Fruit fly (Drosophila melanogaster) whole organism: ENCODE measurements around the gene CG31793.

Experiments used
- CG8478 ChIP-seq: fragments of >200 bp; optimal IDR thresholded peaks from 2 replicates; lab custom pipeline; 2018; ENCODE audit warnings: inconsistent platforms
- Dll ChIP-seq: fragments of >200 bp; optimal IDR thresholded peaks from 2 replicates; lab custom pipeline; 2017
- EcR ChIP-seq, 2 experiments: fragments of >200 bp; optimal IDR thresholded peaks; 2 replicates each; lab custom pipeline; 2017; ENCODE audit warnings: missing biosample characterization in 2 of 2, missing genetic modification characterization in 2 of 2, missing genetic modification reagents in 2 of 2
- pan ChIP-seq: fragments of >200 bp; optimal IDR thresholded peaks from 2 replicates; lab custom pipeline; 2017
- psq ChIP-seq: fragments of >200 bp; optimal IDR thresholded peaks from 2 replicates; lab custom pipeline; 2017
- usp ChIP-seq: fragments of >200 bp; optimal IDR thresholded peaks from 2 replicates; lab custom pipeline; 2017; ENCODE audit warnings: missing biosample characterization, missing genetic modification characterization, mixed read lengths

CG31793 gene

DNA sequence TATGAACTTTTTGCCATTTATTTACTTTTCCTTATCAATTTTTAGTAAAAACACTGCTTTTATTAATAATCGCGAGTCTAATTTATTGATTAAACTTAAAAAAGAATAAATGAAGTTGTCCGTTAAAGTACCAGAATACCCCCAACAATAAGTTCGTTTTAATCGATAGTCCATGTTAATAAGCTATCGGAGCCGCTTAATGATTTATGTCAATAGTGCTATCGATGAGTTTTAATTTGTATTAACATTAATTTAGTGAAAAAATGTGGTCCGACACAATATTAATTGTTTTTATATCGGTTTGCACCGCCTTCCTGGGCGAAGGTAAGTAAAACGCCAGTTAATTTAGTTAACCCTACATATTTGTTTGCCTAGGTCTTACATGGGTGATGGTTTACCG, 45.7 kb downstream of the CG31793 start, which contains the start of gene CG10470:
Gene CG10470 (plus strand): TSS at position 165 of the 400 bp plus-strand sequence.
- TF ChIP-seq Dll (lab: Kevin White, UChicago) (no peak), CG8478 (lab: Kevin White, UChicago) (no peak)

DNA sequence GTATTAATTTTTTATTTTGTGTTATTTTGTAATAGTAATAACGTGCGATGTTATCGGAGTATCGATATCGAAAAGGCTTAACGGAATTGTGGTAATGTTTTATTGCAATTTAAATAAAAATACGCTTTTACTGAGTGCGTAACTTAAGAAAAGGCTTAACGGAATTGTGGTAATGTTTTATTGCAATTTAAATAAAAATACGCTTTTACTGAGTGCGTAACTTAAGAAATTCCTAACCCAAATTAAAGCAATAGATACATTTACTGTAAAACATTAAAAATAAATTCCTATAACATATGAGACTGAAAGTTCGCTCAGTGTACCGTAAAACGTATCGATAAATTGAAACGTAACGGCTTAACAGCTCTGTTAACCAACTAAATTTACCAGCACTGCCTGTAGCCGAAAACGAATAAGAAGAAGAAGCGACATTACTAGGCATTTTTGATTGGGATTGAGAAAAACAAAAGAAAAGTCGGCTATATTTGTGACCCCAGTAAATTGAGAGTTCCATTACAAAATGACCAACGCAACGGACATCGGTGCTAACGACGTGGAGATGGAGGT, 48.5 kb downstream of the CG31793 start, which contains the start of gene Rpn3:
Gene Rpn3 (plus strand): TSS at position 257 of the 567 bp plus-strand sequence.
- TF ChIP-seq EcR (GFP tag; optimal IDR thresholded peaks at IDR 0.05; lab: Kevin White, UChicago) (no peak), CG8478 (lab: Kevin White, UChicago) (no peak), usp (GFP tag; lab: Kevin White, UChicago) (no peak), pan (lab: Kevin White, UChicago) (no peak), psq (lab: Kevin White, UChicago) (no peak)

DNA sequence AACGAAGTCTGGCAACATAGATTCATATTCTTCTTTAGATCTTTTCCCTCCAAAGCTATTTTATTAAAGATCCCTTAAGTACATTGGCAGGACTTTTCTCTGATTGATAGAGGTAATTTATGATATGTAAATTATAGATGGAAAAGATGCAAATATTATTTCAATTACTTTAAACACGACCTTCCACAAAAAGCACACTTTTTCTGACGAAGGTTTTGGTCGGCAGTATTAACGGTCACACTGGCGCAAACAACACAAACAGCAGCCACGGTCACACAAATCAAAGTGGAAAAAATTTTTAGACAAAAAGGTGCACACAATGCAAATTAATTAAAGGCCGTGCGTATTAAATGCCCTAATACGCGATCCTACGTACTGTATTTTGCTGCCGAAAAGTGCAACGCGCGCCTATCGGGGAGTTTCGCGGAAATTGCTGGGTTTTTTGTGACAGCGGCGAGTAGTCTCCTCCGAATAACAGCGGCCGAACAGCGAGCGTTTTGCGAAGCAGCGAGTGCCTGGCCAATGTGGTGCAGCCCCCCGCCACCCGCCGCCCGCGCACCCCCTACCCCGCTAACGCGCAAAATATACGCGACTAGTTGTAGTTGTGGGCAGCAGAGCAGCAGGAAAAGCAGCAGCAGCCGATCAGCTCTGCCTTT, 50.8 kb downstream of the CG31793 start, which contains the start of gene CG10492:
Gene CG10492 (plus strand): TSS at position 219 of the 656 bp plus-strand sequence.
- TF ChIP-seq psq (lab: Kevin White, UChicago) = no peak
- TF ChIP-seq Dll (lab: Kevin White, UChicago) = no peak
- TF ChIP-seq CG8478 (lab: Kevin White, UChicago) = no peak
- TF ChIP-seq pan (lab: Kevin White, UChicago) = no peak
- no peak for TF ChIP-seq EcR (GFP tag; optimal IDR thresholded peaks at IDR 0.05; lab: Kevin White, UChicago)
- no peak for TF ChIP-seq usp (GFP tag; lab: Kevin White, UChicago)

DNA sequence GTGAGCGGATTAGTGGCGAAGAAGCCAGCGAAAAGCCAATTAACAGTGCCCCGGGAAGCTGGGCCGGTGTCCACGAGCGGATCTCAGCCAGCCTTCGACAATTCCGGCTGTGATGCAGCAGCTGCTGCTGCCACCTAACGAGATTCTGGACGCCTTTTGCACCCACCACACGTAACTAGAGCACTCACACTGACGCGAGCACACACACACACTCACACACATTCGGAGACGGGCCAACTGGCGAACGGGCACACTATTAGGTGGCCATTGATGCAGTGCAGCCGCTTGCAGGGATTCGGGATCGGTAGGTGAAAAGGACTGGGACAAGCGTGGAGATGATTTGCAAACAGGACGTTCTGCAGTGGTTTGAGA, 51.3 kb downstream of the CG31793 start:
- TF ChIP-seq usp (GFP tag; lab: Kevin White, UChicago) = no peak
- TF ChIP-seq psq (lab: Kevin White, UChicago) = no peak
- TF ChIP-seq Dll (lab: Kevin White, UChicago) = no peak
- TF ChIP-seq pan (lab: Kevin White, UChicago) = no peak
- TF ChIP-seq EcR (GFP tag; optimal IDR thresholded peaks at IDR 0.05; lab: Kevin White, UChicago) = no peak

DNA sequence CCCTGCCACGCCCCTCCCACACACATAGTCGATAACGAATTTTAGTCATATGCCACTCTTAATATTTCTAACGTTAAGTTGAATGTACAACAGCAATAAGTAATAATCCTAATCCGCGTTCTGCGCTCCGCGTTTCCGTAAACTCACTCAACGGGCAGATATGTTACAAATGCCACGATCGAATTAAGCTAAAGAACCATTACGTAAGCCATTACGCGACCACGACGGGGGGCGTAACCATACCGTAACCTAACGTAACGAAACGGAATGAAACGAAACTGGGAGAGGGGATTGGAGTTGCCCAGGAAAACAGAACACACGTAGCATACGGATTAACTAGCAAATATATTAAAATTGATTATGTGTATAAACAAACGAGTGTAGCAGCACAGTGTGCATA, 54.6 kb downstream of the CG31793 start:
- TF ChIP-seq pan (lab: Kevin White, UChicago) = no peak
- TF ChIP-seq EcR (GFP tag; optimal IDR thresholded peaks at IDR 0.05; lab: Kevin White, UChicago) = no peak
- TF ChIP-seq usp (GFP tag; lab: Kevin White, UChicago) = no peak
- no peak for TF ChIP-seq CG8478 (lab: Kevin White, UChicago)
- TF ChIP-seq Dll (lab: Kevin White, UChicago) = no peak
- TF ChIP-seq psq (lab: Kevin White, UChicago) = no peak
